Fruit fly (Drosophila melanogaster) whole organism, wandering third instar larva: Measurements from ENCODE around the gene ebi.

Experiments
- Abd-B ChIP-seq: fragments of >200 bp; optimal IDR thresholded peaks from 2 replicates; lab custom pipeline; 2017; ENCODE audit warnings: missing biosample characterization, missing genetic modification characterization
- CG32264 ChIP-seq: fragments of 200-800 bp; sonication (Bioruptor generic); optimal IDR thresholded peaks from 2 replicates; lab custom pipeline; 2016; ENCODE audit warnings: missing biosample characterization, missing genetic modification characterization
- CG9705 ChIP-seq: fragments of 200-800 bp; sonication (Bioruptor generic); optimal IDR thresholded peaks from 2 replicates; lab custom pipeline; 2018; ENCODE audit warnings: missing biosample characterization, mild to moderate bottlenecking, missing genetic modification characterization
- CrebA ChIP-seq: fragments of 200-800 bp; sonication (Bioruptor generic); optimal IDR thresholded peaks from 2 replicates; lab custom pipeline; 2016; ENCODE audit warnings: missing biosample characterization, mild to moderate bottlenecking, missing genetic modification characterization, borderline replicate concordance
- Dfd ChIP-seq: fragments of >200 bp; optimal IDR thresholded peaks from 2 replicates; lab custom pipeline; 2017; ENCODE audit warnings: missing biosample characterization, missing genetic modification characterization
- Dif ChIP-seq: fragments of 200-275, 200-300 bp; sonication (Bioruptor generic); optimal IDR thresholded peaks from 2 replicates; lab custom pipeline; 2018; ENCODE audit warnings: missing biosample characterization, missing genetic modification characterization; ENCODE audit not compliant: partially characterized antibody
- GATAd ChIP-seq: sonication (Bioruptor generic); optimal IDR thresholded peaks from 2 replicates; lab custom pipeline; 2016; ENCODE audit warnings: missing biosample characterization, missing genetic modification characterization
- HLH106 ChIP-seq: fragments of 200-800 bp; optimal IDR thresholded peaks from 3 replicates; lab custom pipeline; 2019; ENCODE audit warnings: missing biosample characterization, mild to moderate bottlenecking, missing genetic modification characterization, moderate library complexity
- Hnf4 ChIP-seq: fragments of 200-800 bp; sonication (Bioruptor generic); optimal IDR thresholded peaks from 2 replicates; lab custom pipeline; 2016; ENCODE audit warnings: missing biosample characterization, mild to moderate bottlenecking, missing genetic modification characterization
- Hr78 ChIP-seq: fragments of >200 bp; optimal IDR thresholded peaks from 2 replicates; lab custom pipeline; 2017; ENCODE audit warnings: missing biosample characterization, missing genetic modification characterization
- Hr83 ChIP-seq: fragments of 200-300 bp; sonication (Bioruptor generic); optimal IDR thresholded peaks from 2 replicates; lab custom pipeline; 2016; ENCODE audit warnings: missing biosample characterization, mild to moderate bottlenecking, missing genetic modification characterization, moderate library complexity; ENCODE audit not compliant: poor library complexity, severe bottlenecking
- Jra ChIP-seq: sonication (Bioruptor generic); optimal IDR thresholded peaks from 2 replicates; lab custom pipeline; 2016; ENCODE audit warnings: missing biosample characterization, missing genetic modification characterization
- Mio ChIP-seq: sonication (Bioruptor generic); optimal IDR thresholded peaks from 2 replicates; lab custom pipeline; 2016; ENCODE audit warnings: missing biosample characterization, missing genetic modification characterization
- Myc ChIP-seq: fragments of >200 bp; optimal IDR thresholded peaks from 2 replicates; lab custom pipeline; 2017
- N ChIP-seq: fragments of >200 bp; optimal IDR thresholded peaks from 2 replicates; lab custom pipeline; 2018; ENCODE audit warnings: missing biosample characterization, missing external identifiers, missing genetic modification characterization
- OdsH ChIP-seq: fragments of 200-800 bp; sonication (Bioruptor generic); optimal IDR thresholded peaks from 2 replicates; lab custom pipeline; 2016; ENCODE audit warnings: missing biosample characterization, mild to moderate bottlenecking, missing genetic modification characterization
- Rel ChIP-seq, 2 experiments: fragments of 200-800 bp; sonication (Bioruptor generic) in 1 of 2; optimal IDR thresholded peaks; 2 replicates in 1 of 2; 3 replicates in 1 of 2; lab custom pipeline; 2016 to 2019; ENCODE audit warnings: mild to moderate bottlenecking in 2 of 2, missing biosample characterization in 2 of 2, missing genetic modification characterization in 2 of 2, moderate library complexity in 1 of 2
- Sp1 ChIP-seq: fragments of 200-800 bp; sonication (Bioruptor generic); optimal IDR thresholded peaks from 3 replicates; lab custom pipeline; 2019; ENCODE audit warnings: missing biosample characterization, mild to moderate bottlenecking, missing genetic modification characterization, moderate library complexity
- Vsx2 ChIP-seq: fragments of 200-300, 225-300 bp; sonication (Bioruptor generic); optimal IDR thresholded peaks from 2 replicates; lab custom pipeline; 2018; ENCODE audit warnings: missing biosample characterization, missing genetic modification characterization; ENCODE audit not compliant: partially characterized antibody
- br ChIP-seq: fragments of 200-800 bp; sonication (Bioruptor generic); optimal IDR thresholded peaks from 2 replicates; lab custom pipeline; 2016; ENCODE audit warnings: missing biosample characterization, missing genetic modification characterization
- brk ChIP-seq: fragments of 200-800 bp; sonication (Bioruptor generic); optimal IDR thresholded peaks from 2 replicates; lab custom pipeline; 2016; ENCODE audit warnings: missing biosample characterization, mild to moderate bottlenecking, missing genetic modification characterization
- dl ChIP-seq, 2 experiments: fragments of 175-275, 200-275 bp in 1 of 2; fragments of 200-275 bp in 1 of 2; sonication (Bioruptor generic); optimal IDR thresholded peaks; lab custom pipeline; 2018; ENCODE audit warnings: mild to moderate bottlenecking in 2 of 2, missing biosample characterization in 2 of 2, missing genetic modification characterization in 2 of 2, moderate library complexity in 2 of 2; ENCODE audit not compliant: partially characterized antibody in 2 of 2, insufficient read depth in 1 of 2
- dmrt93B ChIP-seq: fragments of 200-800 bp; sonication (Bioruptor generic); optimal IDR thresholded peaks from 2 replicates; lab custom pipeline; 2018; ENCODE audit warnings: missing biosample characterization, mild to moderate bottlenecking, missing genetic modification characterization
- dsf ChIP-seq: sonication (Bioruptor generic); optimal IDR thresholded peaks from 2 replicates; lab custom pipeline; 2016; ENCODE audit warnings: missing biosample characterization, missing genetic modification characterization, borderline replicate concordance
- ey ChIP-seq: fragments of 200-800 bp; sonication (Bioruptor generic); optimal IDR thresholded peaks from 2 replicates; lab custom pipeline; 2016; ENCODE audit warnings: missing biosample characterization, missing genetic modification characterization
- foxo ChIP-seq, 2 experiments: fragments of 200-800 bp; sonication (Bioruptor generic); optimal IDR thresholded peaks; 2 replicates in 1 of 2; 3 replicates in 1 of 2; lab custom pipeline; 2016 to 2017; ENCODE audit warnings: missing biosample characterization in 2 of 2, missing genetic modification characterization in 2 of 2
- fru ChIP-seq: fragments of 200-800 bp; sonication (Bioruptor generic); optimal IDR thresholded peaks from 3 replicates; lab custom pipeline; 2016; ENCODE audit warnings: missing biosample characterization, mild to moderate bottlenecking, missing genetic modification characterization
- h ChIP-seq: fragments of 200-800 bp; sonication (Bioruptor generic); optimal IDR thresholded peaks from 3 replicates; lab custom pipeline; 2016; ENCODE audit warnings: missing biosample characterization, mild to moderate bottlenecking, missing genetic modification characterization
- jim ChIP-seq: fragments of 175-275, 200-325 bp; sonication (Bioruptor generic); optimal IDR thresholded peaks from 2 replicates; lab custom pipeline; 2016; ENCODE audit warnings: missing biosample characterization, mild to moderate bottlenecking, missing genetic modification characterization
- lola ChIP-seq: fragments of >200 bp; optimal IDR thresholded peaks from 2 replicates; lab custom pipeline; 2017; ENCODE audit warnings: missing biosample characterization, missing genetic modification characterization
- pan ChIP-seq: fragments of >200 bp; optimal IDR thresholded peaks from 2 replicates; lab custom pipeline; 2017
- psq ChIP-seq: fragments of 200-800 bp; sonication (Bioruptor generic); optimal IDR thresholded peaks from 3 replicates; lab custom pipeline; 2017; ENCODE audit warnings: missing biosample characterization, mild to moderate bottlenecking, missing genetic modification characterization, moderate library complexity
- rgr ChIP-seq: fragments of 200-800 bp; sonication (Bioruptor generic); optimal IDR thresholded peaks from 3 replicates; lab custom pipeline; 2016; ENCODE audit warnings: missing biosample characterization, mild to moderate bottlenecking, missing genetic modification characterization
- sage ChIP-seq: fragments of 200-800 bp; sonication (Bioruptor generic); optimal IDR thresholded peaks from 2 replicates; lab custom pipeline; 2016; ENCODE audit warnings: missing biosample characterization, mild to moderate bottlenecking, missing genetic modification characterization
- sv ChIP-seq: fragments of 200-800 bp; sonication (Bioruptor generic); optimal IDR thresholded peaks from 3 replicates; lab custom pipeline; 2016; ENCODE audit warnings: missing biosample characterization, missing genetic modification characterization
- tai ChIP-seq: sonication (Bioruptor generic); optimal IDR thresholded peaks from 2 replicates; lab custom pipeline; 2016; ENCODE audit warnings: missing biosample characterization, missing genetic modification characterization
- usp ChIP-seq: fragments of >200 bp; optimal IDR thresholded peaks from 2 replicates; lab custom pipeline; 2017; ENCODE audit warnings: missing biosample characterization, missing genetic modification characterization
- woc ChIP-seq: sonication (Bioruptor generic); optimal IDR thresholded peaks from 2 replicates; lab custom pipeline; 2016; ENCODE audit warnings: missing biosample characterization, mild to moderate bottlenecking, missing genetic modification characterization

The ebi gene

DNA sequence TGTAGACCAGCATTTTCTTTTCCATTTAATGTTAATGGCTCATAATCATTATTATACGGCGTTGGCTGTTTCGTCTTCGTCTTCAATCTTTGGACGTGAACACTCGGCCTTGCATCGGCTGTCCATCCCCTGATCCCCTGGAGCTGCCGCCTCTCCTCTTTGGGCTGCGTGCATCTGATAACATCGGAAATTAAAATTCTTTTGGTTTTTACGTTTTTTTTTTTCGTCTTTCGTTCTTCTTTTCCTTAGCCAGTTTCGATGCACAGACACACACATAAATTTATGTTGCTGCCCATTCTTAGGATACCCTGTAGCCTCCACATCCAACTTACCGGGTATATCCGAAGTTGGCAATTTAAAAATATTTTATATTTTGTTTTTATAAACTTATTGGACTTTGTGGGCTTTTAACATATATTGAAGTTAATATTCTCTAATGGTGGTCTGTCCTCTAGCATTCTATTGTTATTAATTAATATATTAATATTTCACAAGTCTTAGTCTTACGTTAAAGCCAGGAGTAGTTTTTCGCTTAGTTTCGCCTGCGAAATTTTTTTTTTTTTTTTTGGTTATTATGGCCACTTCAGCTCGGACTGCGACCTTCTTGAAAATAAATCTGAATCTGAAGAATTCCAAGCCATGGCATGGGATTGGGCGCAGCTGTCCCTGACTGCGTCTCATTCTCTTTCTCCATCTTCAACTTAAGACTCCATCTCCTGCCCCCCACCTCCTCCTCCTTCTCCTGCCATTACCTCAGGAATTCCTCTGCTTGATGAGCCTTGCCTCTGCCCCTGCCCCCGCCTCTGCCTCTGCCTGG, 26.0 kb downstream of the ebi start:
- TF ChIP-seq Hr78 (no peak), Dif (GFP tag; lab: Kevin White, UChicago) (no peak), GATAd (no peak), rgr (GFP tag; lab: Kevin White, UChicago) (peak; percentile 86), CG32264 (GFP tag; lab: Kevin White, UChicago) (no peak), sage (GFP tag; lab: Kevin White, UChicago) (peak; percentile 78), HLH106 (tag; lab: Kevin White, UChicago) (peak; percentile 91), pan (lab: Kevin White, UChicago) (no peak), Vsx2 (no peak), h (GFP tag; lab: Kevin White, UChicago) (peak; percentile 87), jim (GFP tag; lab: Kevin White, UChicago) (no peak), dmrt93B (GFP tag; lab: Kevin White, UChicago) (peak; percentile 83), psq (peak; percentile 93), CG9705 (GFP tag; lab: Kevin White, UChicago) (peak; percentile 39), brk (peak; percentile 80), foxo (GFP tag; optimal IDR thresholded peaks at IDR 0.05; lab: Kevin White, UChicago) (peak in 1 of 2 experiments; percentile 93), fru (GFP tag; lab: Kevin White, UChicago) (peak; percentile 90), Hr83 (peak; percentile 22), Mio (GFP tag; lab: Kevin White, UChicago) (no peak), CrebA (GFP tag; lab: Kevin White, UChicago) (no peak), OdsH (peak; percentile 93), Jra (GFP tag; lab: Kevin White, UChicago) (peak; percentile 4), br (peak; percentile 63), sv (GFP tag; lab: Kevin White, UChicago) (no peak), dl (GFP tag; optimal IDR thresholded peaks at IDR 0.05; lab: Kevin White, UChicago; ENCODE audit: insufficient read depth in 1 of 2, partially characterized antibody in 2 of 2) (no peak), lola (GFP tag; lab: Kevin White, UChicago) (no peak), Dfd (GFP tag; lab: Kevin White, UChicago) (no peak), usp (GFP tag; lab: Kevin White, UChicago) (no peak), Rel (GFP tag; optimal IDR thresholded peaks at IDR 0.05; lab: Kevin White, UChicago) (peak; percentile 55), Rel (tag; optimal IDR thresholded peaks at IDR 0.05; lab: Kevin White, UChicago) (peak; percentile 36), Sp1 (GFP tag; lab: Kevin White, UChicago) (peak; percentile 94), N (GFP tag; lab: Kevin White, UChicago) (no peak), Myc (lab: Kevin White, UChicago) (no peak), tai (GFP tag; lab: Kevin White, UChicago) (no peak), Hnf4 (GFP tag; lab: Kevin White, UChicago) (peak; percentile 45), woc (GFP tag; lab: Kevin White, UChicago) (peak; percentile 72), ey (GFP tag; lab: Kevin White, UChicago) (peak; percentile 75), dsf (peak; percentile 28), Abd-B (no peak)

DNA sequence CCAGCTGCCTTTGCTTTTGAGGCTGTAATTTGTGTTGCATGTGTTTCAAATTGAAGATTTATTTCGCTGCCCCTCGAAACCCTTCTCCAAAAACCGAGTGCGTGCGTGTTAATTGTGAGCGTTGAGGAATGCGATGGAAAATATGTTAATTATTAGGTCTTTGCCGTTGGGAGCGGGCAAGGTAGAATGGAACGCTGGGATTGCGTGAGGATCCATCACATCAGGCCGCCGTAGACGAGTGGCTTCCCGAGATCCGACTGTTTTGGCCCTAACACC, 26.5 kb downstream of the ebi start:
- no peak for TF ChIP-seq Hnf4 (GFP tag; lab: Kevin White, UChicago)
- no peak for TF ChIP-seq lola (GFP tag; lab: Kevin White, UChicago)
- no peak for TF ChIP-seq Hr78
- TF ChIP-seq dmrt93B (GFP tag; lab: Kevin White, UChicago): no peak
- TF ChIP-seq psq: no peak
- TF ChIP-seq foxo (GFP tag; optimal IDR thresholded peaks at IDR 0.05; lab: Kevin White, UChicago): no peak
- no peak for TF ChIP-seq Hr83
- no peak for TF ChIP-seq rgr (GFP tag; lab: Kevin White, UChicago)
- TF ChIP-seq CG32264 (GFP tag; lab: Kevin White, UChicago): no peak
- no peak for TF ChIP-seq usp (GFP tag; lab: Kevin White, UChicago)
- TF ChIP-seq h (GFP tag; lab: Kevin White, UChicago): no peak
- TF ChIP-seq Myc (lab: Kevin White, UChicago): no peak
- TF ChIP-seq Mio (GFP tag; lab: Kevin White, UChicago): no peak
- TF ChIP-seq dl (GFP tag; optimal IDR thresholded peaks at IDR 0.05; lab: Kevin White, UChicago; ENCODE audit: insufficient read depth in 1 of 2, partially characterized antibody in 2 of 2): no peak
- no peak for TF ChIP-seq Rel (GFP tag; optimal IDR thresholded peaks at IDR 0.05; lab: Kevin White, UChicago)
- no peak for TF ChIP-seq Rel (tag; optimal IDR thresholded peaks at IDR 0.05; lab: Kevin White, UChicago)
- TF ChIP-seq GATAd: no peak
